Worm (Caenorhabditis elegans) whole organism, L2 larva: ENCODE results near the gene Y42G9A.2.

Experiments
- C34F6.9 ChIP-seq: fragments of 150-350 bp; optimal IDR thresholded peaks from 2 replicates; lab custom pipeline; 2014; ENCODE audit warnings: missing biosample characterization, missing genetic modification characterization
- F13H6.1 ChIP-seq: sonication (generic microtip); optimal IDR thresholded peaks from 2 replicates; lab custom pipeline; 2016; ENCODE audit warnings: missing genetic modification characterization, missing compliant biosample characterization
- R02D3.7 ChIP-seq: fragments of 150-350 bp; optimal IDR thresholded peaks from 2 replicates; lab custom pipeline; 2014; ENCODE audit warnings: missing biosample characterization, missing genetic modification characterization
- Y55F3AM.14 ChIP-seq: fragments of 200-800 bp; sonication (Bioruptor generic); optimal IDR thresholded peaks from 2 replicates; lab custom pipeline; 2018; ENCODE audit warnings: mild to moderate bottlenecking, missing genetic modification characterization, missing compliant biosample characterization
- ZK546.5 ChIP-seq: sonication (generic microtip); optimal IDR thresholded peaks from 2 replicates; lab custom pipeline; 2017; ENCODE audit warnings: missing biosample characterization, missing genetic modification characterization
- alr-1 ChIP-seq: fragments of 150-350 bp; optimal IDR thresholded peaks from 2 replicates; lab custom pipeline; 2014; ENCODE audit warnings: missing biosample characterization, missing genetic modification characterization
- aly-2 ChIP-seq: fragments of 150-350 bp; optimal IDR thresholded peaks from 2 replicates; lab custom pipeline; 2014; ENCODE audit warnings: missing biosample characterization, missing genetic modification characterization
- ama-1 ChIP-seq: fragments of 150-350 bp; optimal IDR thresholded peaks from 2 replicates; lab custom pipeline; 2018; ENCODE audit warnings: inconsistent platforms
- blmp-1 ChIP-seq: sonication (generic microtip); optimal IDR thresholded peaks from 2 replicates; lab custom pipeline; 2017; ENCODE audit warnings: missing genetic modification characterization, mild to moderate bottlenecking, missing compliant biosample characterization, antibody characterized with exemption, moderate library complexity; ENCODE audit not compliant: insufficient read depth
- ceh-16 ChIP-seq: fragments of 150-350 bp; optimal IDR thresholded peaks from 2 replicates; lab custom pipeline; 2014; ENCODE audit warnings: missing biosample characterization, missing genetic modification characterization
- ceh-82 ChIP-seq: fragments of 150-350 bp; optimal IDR thresholded peaks from 2 replicates; lab custom pipeline; 2014; ENCODE audit warnings: missing biosample characterization, missing genetic modification characterization
- crh-2 ChIP-seq: sonication (generic microtip); optimal IDR thresholded peaks from 2 replicates; lab custom pipeline; 2017; ENCODE audit warnings: missing biosample characterization, missing genetic modification characterization
- dmd-4 ChIP-seq: sonication (generic microtip); optimal IDR thresholded peaks from 2 replicates; lab custom pipeline; 2017; ENCODE audit warnings: missing biosample characterization, missing genetic modification characterization
- egl-27 ChIP-seq: sonication (generic microtip); optimal IDR thresholded peaks from 3 replicates; lab custom pipeline; 2017; ENCODE audit warnings: missing biosample characterization, missing genetic modification reagents, missing genetic modification characterization
- elt-1 ChIP-seq: fragments of 150-350 bp; optimal IDR thresholded peaks from 2 replicates; lab custom pipeline; 2014; ENCODE audit warnings: missing biosample characterization, missing genetic modification characterization
- elt-3 ChIP-seq: sonication (generic microtip); optimal IDR thresholded peaks from 2 replicates; lab custom pipeline; 2017; ENCODE audit warnings: missing biosample characterization, missing genetic modification characterization
- fos-1 ChIP-seq: fragments of 150-350 bp; optimal IDR thresholded peaks from 2 replicates; lab custom pipeline; 2014; ENCODE audit warnings: missing biosample characterization, missing genetic modification characterization
- gmeb-1 ChIP-seq: fragments of 150-350 bp; optimal IDR thresholded peaks from 2 replicates; lab custom pipeline; 2014; ENCODE audit warnings: missing biosample characterization, missing genetic modification characterization
- lin-11 ChIP-seq: fragments of 150-350 bp; sonication (generic microtip); optimal IDR thresholded peaks from 2 replicates; lab custom pipeline; 2014; ENCODE audit warnings: missing biosample characterization, missing genetic modification characterization, inconsistent platforms, mixed read lengths
- lin-13 ChIP-seq: fragments of 150-350 bp; optimal IDR thresholded peaks from 2 replicates; lab custom pipeline; 2014; ENCODE audit warnings: missing biosample characterization, missing genetic modification reagents, missing genetic modification characterization
- lin-39 ChIP-seq: fragments of 150-350 bp; optimal IDR thresholded peaks from 2 replicates; lab custom pipeline; 2014; ENCODE audit warnings: missing biosample characterization, missing genetic modification reagents, missing genetic modification characterization
- lsy-2 ChIP-seq, 2 experiments: fragments of 150-350 bp in 1 of 2; sonication (generic microtip) in 1 of 2; optimal IDR thresholded peaks; 2 replicates each; lab custom pipeline; 2014 to 2017; ENCODE audit warnings: missing biosample characterization in 2 of 2, missing genetic modification characterization in 2 of 2
- mab-5 ChIP-seq: fragments of 150-350 bp; optimal IDR thresholded peaks from 2 replicates; lab custom pipeline; 2014; ENCODE audit warnings: missing biosample characterization, missing genetic modification characterization
- mbf-1 ChIP-seq: sonication (generic microtip); optimal IDR thresholded peaks from 2 replicates; lab custom pipeline; 2017; ENCODE audit warnings: missing biosample characterization, missing genetic modification characterization
- mdl-1 ChIP-seq, 2 experiments: fragments of 150-350 bp in 1 of 2; sonication (generic microtip) in 1 of 2; optimal IDR thresholded peaks; 2 replicates each; lab custom pipeline; 2017; ENCODE audit warnings: missing biosample characterization in 2 of 2, missing genetic modification characterization in 2 of 2
- nhr-10 ChIP-seq: sonication (generic microtip); optimal IDR thresholded peaks from 2 replicates; lab custom pipeline; 2017; ENCODE audit warnings: missing biosample characterization, missing genetic modification characterization
- nhr-11 ChIP-seq: fragments of 150-350 bp; optimal IDR thresholded peaks from 2 replicates; lab custom pipeline; 2014; ENCODE audit warnings: missing biosample characterization, missing genetic modification characterization
- nhr-12 ChIP-seq: fragments of 150-350 bp; optimal IDR thresholded peaks from 2 replicates; lab custom pipeline; 2014; ENCODE audit warnings: missing biosample characterization, missing genetic modification characterization
- nhr-129 ChIP-seq: fragments of 150-350 bp; optimal IDR thresholded peaks from 2 replicates; lab custom pipeline; 2014; ENCODE audit warnings: missing biosample characterization, missing genetic modification characterization
- nhr-21 ChIP-seq: fragments of 150-350 bp; optimal IDR thresholded peaks from 2 replicates; lab custom pipeline; 2014; ENCODE audit warnings: missing biosample characterization, missing genetic modification characterization
- nhr-23 ChIP-seq: fragments of 150-350 bp; optimal IDR thresholded peaks from 2 replicates; lab custom pipeline; 2014; ENCODE audit warnings: missing biosample characterization, missing genetic modification reagents, missing genetic modification characterization
- nhr-237 ChIP-seq: fragments of 150-350 bp; optimal IDR thresholded peaks from 2 replicates; lab custom pipeline; 2014; ENCODE audit warnings: missing biosample characterization, missing genetic modification characterization
- nhr-25 ChIP-seq: fragments of 150-350 bp; sonication (generic microtip); optimal IDR thresholded peaks from 3 replicates; lab custom pipeline; 2014; ENCODE audit warnings: missing biosample characterization, missing genetic modification characterization
- nhr-6 ChIP-seq: fragments of 150-350 bp; optimal IDR thresholded peaks from 2 replicates; lab custom pipeline; 2014; ENCODE audit warnings: missing biosample characterization, missing genetic modification characterization
- nhr-77 ChIP-seq: fragments of 150-350 bp; optimal IDR thresholded peaks from 2 replicates; lab custom pipeline; 2014; ENCODE audit warnings: missing biosample characterization, missing genetic modification characterization
- peb-1 ChIP-seq: fragments of 150-350 bp; optimal IDR thresholded peaks from 2 replicates; lab custom pipeline; 2014; ENCODE audit warnings: missing biosample characterization, missing genetic modification characterization
- sem-4 ChIP-seq: fragments of 150-350 bp; optimal IDR thresholded peaks from 2 replicates; lab custom pipeline; 2014; ENCODE audit warnings: missing biosample characterization, missing genetic modification reagents, missing genetic modification characterization
- skn-1 ChIP-seq: sonication (generic microtip); optimal IDR thresholded peaks from 2 replicates; lab custom pipeline; 2017; ENCODE audit warnings: missing biosample characterization, missing genetic modification characterization
- sma-3 ChIP-seq: sonication (generic microtip); optimal IDR thresholded peaks from 2 replicates; lab custom pipeline; 2016; ENCODE audit warnings: missing genetic modification reagents, missing genetic modification characterization, missing compliant biosample characterization
- sma-9 ChIP-seq, 2 experiments: fragments of 150-350 bp in 1 of 2; sonication (generic microtip) in 1 of 2; optimal IDR thresholded peaks; 2 replicates each; lab custom pipeline; 2014 to 2016; ENCODE audit warnings: missing genetic modification characterization in 2 of 2, mild to moderate bottlenecking in 1 of 2, missing biosample characterization in 1 of 2, missing compliant biosample characterization in 1 of 2, missing genetic modification reagents in 1 of 2, moderate library complexity in 1 of 2
- snpc-4 ChIP-seq: fragments of 150-350 bp; optimal IDR thresholded peaks from 2 replicates; lab custom pipeline; 2014; ENCODE audit warnings: missing biosample characterization, missing genetic modification characterization
- unc-39 ChIP-seq: fragments of 150-350 bp; optimal IDR thresholded peaks from 2 replicates; lab custom pipeline; 2014; ENCODE audit warnings: missing biosample characterization, missing genetic modification characterization
- unc-55 ChIP-seq: fragments of 150-350 bp; sonication (generic microtip); optimal IDR thresholded peaks from 3 replicates; lab custom pipeline; 2014; ENCODE audit warnings: missing biosample characterization, missing genetic modification reagents, missing genetic modification characterization
- unc-62 ChIP-seq: fragments of 150-350 bp; optimal IDR thresholded peaks from 2 replicates; lab custom pipeline; 2014; ENCODE audit warnings: missing biosample characterization, missing genetic modification reagents, missing genetic modification characterization
- zag-1 ChIP-seq: fragments of 150-350 bp; optimal IDR thresholded peaks from 2 replicates; lab custom pipeline; 2014; ENCODE audit warnings: missing biosample characterization, missing genetic modification characterization
- ztf-1 ChIP-seq: fragments of 200-800 bp; sonication (Bioruptor generic); conservative IDR thresholded peaks from 2 replicates; pipeline ENCODE4 v1.3.6; 2022; ENCODE audit warnings: missing genetic modification characterization, missing compliant biosample characterization
- ztf-11 ChIP-seq: sonication (generic microtip); optimal IDR thresholded peaks from 2 replicates; lab custom pipeline; 2017; ENCODE audit warnings: missing biosample characterization, missing genetic modification characterization
- ztf-4 ChIP-seq: fragments of 150-350 bp; optimal IDR thresholded peaks from 2 replicates; lab custom pipeline; 2014; ENCODE audit warnings: missing biosample characterization, missing genetic modification characterization

Gene Y42G9A.2

ce11 chrIII:6137431-6137830, 10.6 kb upstream of the Y42G9A.2 start:
- TF ChIP-seq sma-3 (GFP tag; lab: Kevin White, UChicago) (no peak), ZK546.5 (tag; lab: Kevin White, UChicago) (peak; percentile 20), ceh-82 (no peak), mdl-1 (tag; optimal IDR thresholded peaks at IDR 0.05; lab: Kevin White, UChicago) (peak; percentile 46 to 51), aly-2 (tag; lab: Kevin White, UChicago) (no peak), alr-1 (tag; lab: Kevin White, UChicago) (no peak), skn-1 (no peak), ztf-4 (tag; lab: Kevin White, UChicago) (peak; percentile 62), Y55F3AM.14 (GFP tag; lab: Kevin White, UChicago) (peak; percentile 84), elt-3 (tag; lab: Kevin White, UChicago) (no peak), nhr-10 (tag; lab: Kevin White, UChicago) (no peak), crh-2 (peak; percentile 81), unc-62 (no peak), snpc-4 (tag; lab: Kevin White, UChicago) (no peak), ztf-1 (GFP tag; lab: Robert Waterston, UW) (no peak), nhr-77 (no peak), C34F6.9 (tag; lab: Kevin White, UChicago) (peak; percentile 77), nhr-25 (tag; lab: Kevin White, UChicago) (no peak), nhr-11 (tag; lab: Kevin White, UChicago) (no peak), lin-13 (peak; percentile 73), egl-27 (tag; lab: Kevin White, UChicago) (peak; percentile 53), ceh-16 (tag; lab: Kevin White, UChicago) (no peak), mab-5 (peak; percentile 54), nhr-6 (tag; lab: Kevin White, UChicago) (peak; percentile 49), elt-1 (no peak), lin-39 (tag; lab: Kevin White, UChicago) (no peak), zag-1 (tag; lab: Kevin White, UChicago) (peak; percentile 93), F13H6.1 (tag; lab: Kevin White, UChicago) (peak; percentile 93), lsy-2 (tag; optimal IDR thresholded peaks at IDR 0.05; lab: Kevin White, UChicago) (peak; percentile 31 to 79), nhr-129 (tag; lab: Kevin White, UChicago) (peak; percentile 71), sma-9 (GFP tag; optimal IDR thresholded peaks at IDR 0.05; lab: Kevin White, UChicago) (peak; percentile 92), sma-9 (tag; optimal IDR thresholded peaks at IDR 0.05; lab: Kevin White, UChicago) (no peak), nhr-237 (tag; lab: Kevin White, UChicago) (no peak), nhr-21 (tag; lab: Kevin White, UChicago) (no peak), gmeb-1 (tag; lab: Kevin White, UChicago) (no peak), lin-11 (tag; lab: Kevin White, UChicago) (peak; percentile 16), dmd-4 (tag; lab: Kevin White, UChicago) (no peak), ztf-11 (tag; lab: Kevin White, UChicago) (no peak), peb-1 (no peak), sem-4 (tag; lab: Kevin White, UChicago) (peak; percentile 87), mbf-1 (tag; lab: Kevin White, UChicago) (no peak), unc-55 (GFP tag; lab: Kevin White, UChicago) (peak; percentile 76), ama-1 (lab: Kevin White, UChicago) (no peak), blmp-1 (no peak), unc-39 (tag; lab: Kevin White, UChicago) (no peak), fos-1 (tag; lab: Kevin White, UChicago) (no peak), nhr-12 (tag; lab: Kevin White, UChicago) (no peak), R02D3.7 (tag; lab: Kevin White, UChicago) (no peak), nhr-23 (no peak)
